Fruit fly (Drosophila melanogaster) whole organism, wandering third instar larva: ENCODE measurements around the gene CG13896.

Experiments
- Abd-B ChIP-seq: fragments of >200 bp; optimal IDR thresholded peaks from 2 replicates; lab custom pipeline; 2017; ENCODE audit warnings: missing biosample characterization, missing genetic modification characterization
- CG32264 ChIP-seq: fragments of 200-800 bp; sonication (Bioruptor generic); optimal IDR thresholded peaks from 2 replicates; lab custom pipeline; 2016; ENCODE audit warnings: missing biosample characterization, missing genetic modification characterization
- CG9705 ChIP-seq: fragments of 200-800 bp; sonication (Bioruptor generic); optimal IDR thresholded peaks from 2 replicates; lab custom pipeline; 2018; ENCODE audit warnings: missing biosample characterization, mild to moderate bottlenecking, missing genetic modification characterization
- CrebA ChIP-seq: fragments of 200-800 bp; sonication (Bioruptor generic); optimal IDR thresholded peaks from 2 replicates; lab custom pipeline; 2016; ENCODE audit warnings: missing biosample characterization, mild to moderate bottlenecking, missing genetic modification characterization, borderline replicate concordance
- Dfd ChIP-seq: fragments of >200 bp; optimal IDR thresholded peaks from 2 replicates; lab custom pipeline; 2017; ENCODE audit warnings: missing biosample characterization, missing genetic modification characterization
- Dif ChIP-seq: fragments of 200-275, 200-300 bp; sonication (Bioruptor generic); optimal IDR thresholded peaks from 2 replicates; lab custom pipeline; 2018; ENCODE audit warnings: missing biosample characterization, missing genetic modification characterization; ENCODE audit not compliant: partially characterized antibody
- GATAd ChIP-seq: sonication (Bioruptor generic); optimal IDR thresholded peaks from 2 replicates; lab custom pipeline; 2016; ENCODE audit warnings: missing biosample characterization, missing genetic modification characterization
- HLH106 ChIP-seq: fragments of 200-800 bp; optimal IDR thresholded peaks from 3 replicates; lab custom pipeline; 2019; ENCODE audit warnings: missing biosample characterization, mild to moderate bottlenecking, missing genetic modification characterization, moderate library complexity
- Hnf4 ChIP-seq: fragments of 200-800 bp; sonication (Bioruptor generic); optimal IDR thresholded peaks from 2 replicates; lab custom pipeline; 2016; ENCODE audit warnings: missing biosample characterization, mild to moderate bottlenecking, missing genetic modification characterization
- Hr78 ChIP-seq: fragments of >200 bp; optimal IDR thresholded peaks from 2 replicates; lab custom pipeline; 2017; ENCODE audit warnings: missing biosample characterization, missing genetic modification characterization
- Hr83 ChIP-seq: fragments of 200-300 bp; sonication (Bioruptor generic); optimal IDR thresholded peaks from 2 replicates; lab custom pipeline; 2016; ENCODE audit warnings: missing biosample characterization, mild to moderate bottlenecking, missing genetic modification characterization, moderate library complexity; ENCODE audit not compliant: poor library complexity, severe bottlenecking
- Jra ChIP-seq: sonication (Bioruptor generic); optimal IDR thresholded peaks from 2 replicates; lab custom pipeline; 2016; ENCODE audit warnings: missing biosample characterization, missing genetic modification characterization
- Mio ChIP-seq: sonication (Bioruptor generic); optimal IDR thresholded peaks from 2 replicates; lab custom pipeline; 2016; ENCODE audit warnings: missing biosample characterization, missing genetic modification characterization
- Myc ChIP-seq: fragments of >200 bp; optimal IDR thresholded peaks from 2 replicates; lab custom pipeline; 2017
- N ChIP-seq: fragments of >200 bp; optimal IDR thresholded peaks from 2 replicates; lab custom pipeline; 2018; ENCODE audit warnings: missing biosample characterization, missing external identifiers, missing genetic modification characterization
- OdsH ChIP-seq: fragments of 200-800 bp; sonication (Bioruptor generic); optimal IDR thresholded peaks from 2 replicates; lab custom pipeline; 2016; ENCODE audit warnings: missing biosample characterization, mild to moderate bottlenecking, missing genetic modification characterization
- Rel ChIP-seq, 2 experiments: fragments of 200-800 bp; sonication (Bioruptor generic) in 1 of 2; optimal IDR thresholded peaks; 2 replicates in 1 of 2; 3 replicates in 1 of 2; lab custom pipeline; 2016 to 2019; ENCODE audit warnings: mild to moderate bottlenecking in 2 of 2, missing biosample characterization in 2 of 2, missing genetic modification characterization in 2 of 2, moderate library complexity in 1 of 2
- Sp1 ChIP-seq: fragments of 200-800 bp; sonication (Bioruptor generic); optimal IDR thresholded peaks from 3 replicates; lab custom pipeline; 2019; ENCODE audit warnings: missing biosample characterization, mild to moderate bottlenecking, missing genetic modification characterization, moderate library complexity
- Vsx2 ChIP-seq: fragments of 200-300, 225-300 bp; sonication (Bioruptor generic); optimal IDR thresholded peaks from 2 replicates; lab custom pipeline; 2018; ENCODE audit warnings: missing biosample characterization, missing genetic modification characterization; ENCODE audit not compliant: partially characterized antibody
- br ChIP-seq: fragments of 200-800 bp; sonication (Bioruptor generic); optimal IDR thresholded peaks from 2 replicates; lab custom pipeline; 2016; ENCODE audit warnings: missing biosample characterization, missing genetic modification characterization
- brk ChIP-seq: fragments of 200-800 bp; sonication (Bioruptor generic); optimal IDR thresholded peaks from 2 replicates; lab custom pipeline; 2016; ENCODE audit warnings: missing biosample characterization, mild to moderate bottlenecking, missing genetic modification characterization
- dl ChIP-seq, 2 experiments: fragments of 175-275, 200-275 bp in 1 of 2; fragments of 200-275 bp in 1 of 2; sonication (Bioruptor generic); optimal IDR thresholded peaks; lab custom pipeline; 2018; ENCODE audit warnings: mild to moderate bottlenecking in 2 of 2, missing biosample characterization in 2 of 2, missing genetic modification characterization in 2 of 2, moderate library complexity in 2 of 2; ENCODE audit not compliant: partially characterized antibody in 2 of 2, insufficient read depth in 1 of 2
- dmrt93B ChIP-seq: fragments of 200-800 bp; sonication (Bioruptor generic); optimal IDR thresholded peaks from 2 replicates; lab custom pipeline; 2018; ENCODE audit warnings: missing biosample characterization, mild to moderate bottlenecking, missing genetic modification characterization
- dsf ChIP-seq: sonication (Bioruptor generic); optimal IDR thresholded peaks from 2 replicates; lab custom pipeline; 2016; ENCODE audit warnings: missing biosample characterization, missing genetic modification characterization, borderline replicate concordance
- ey ChIP-seq: fragments of 200-800 bp; sonication (Bioruptor generic); optimal IDR thresholded peaks from 2 replicates; lab custom pipeline; 2016; ENCODE audit warnings: missing biosample characterization, missing genetic modification characterization
- foxo ChIP-seq, 2 experiments: fragments of 200-800 bp; sonication (Bioruptor generic); optimal IDR thresholded peaks; 2 replicates in 1 of 2; 3 replicates in 1 of 2; lab custom pipeline; 2016 to 2017; ENCODE audit warnings: missing biosample characterization in 2 of 2, missing genetic modification characterization in 2 of 2
- fru ChIP-seq: fragments of 200-800 bp; sonication (Bioruptor generic); optimal IDR thresholded peaks from 3 replicates; lab custom pipeline; 2016; ENCODE audit warnings: missing biosample characterization, mild to moderate bottlenecking, missing genetic modification characterization
- h ChIP-seq: fragments of 200-800 bp; sonication (Bioruptor generic); optimal IDR thresholded peaks from 3 replicates; lab custom pipeline; 2016; ENCODE audit warnings: missing biosample characterization, mild to moderate bottlenecking, missing genetic modification characterization
- jim ChIP-seq: fragments of 175-275, 200-325 bp; sonication (Bioruptor generic); optimal IDR thresholded peaks from 2 replicates; lab custom pipeline; 2016; ENCODE audit warnings: missing biosample characterization, mild to moderate bottlenecking, missing genetic modification characterization
- lola ChIP-seq: fragments of >200 bp; optimal IDR thresholded peaks from 2 replicates; lab custom pipeline; 2017; ENCODE audit warnings: missing biosample characterization, missing genetic modification characterization
- pan ChIP-seq: fragments of >200 bp; optimal IDR thresholded peaks from 2 replicates; lab custom pipeline; 2017
- psq ChIP-seq: fragments of 200-800 bp; sonication (Bioruptor generic); optimal IDR thresholded peaks from 3 replicates; lab custom pipeline; 2017; ENCODE audit warnings: missing biosample characterization, mild to moderate bottlenecking, missing genetic modification characterization, moderate library complexity
- rgr ChIP-seq: fragments of 200-800 bp; sonication (Bioruptor generic); optimal IDR thresholded peaks from 3 replicates; lab custom pipeline; 2016; ENCODE audit warnings: missing biosample characterization, mild to moderate bottlenecking, missing genetic modification characterization
- sage ChIP-seq: fragments of 200-800 bp; sonication (Bioruptor generic); optimal IDR thresholded peaks from 2 replicates; lab custom pipeline; 2016; ENCODE audit warnings: missing biosample characterization, mild to moderate bottlenecking, missing genetic modification characterization
- sv ChIP-seq: fragments of 200-800 bp; sonication (Bioruptor generic); optimal IDR thresholded peaks from 3 replicates; lab custom pipeline; 2016; ENCODE audit warnings: missing biosample characterization, missing genetic modification characterization
- tai ChIP-seq: sonication (Bioruptor generic); optimal IDR thresholded peaks from 2 replicates; lab custom pipeline; 2016; ENCODE audit warnings: missing biosample characterization, missing genetic modification characterization
- usp ChIP-seq: fragments of >200 bp; optimal IDR thresholded peaks from 2 replicates; lab custom pipeline; 2017; ENCODE audit warnings: missing biosample characterization, missing genetic modification characterization
- woc ChIP-seq: sonication (Bioruptor generic); optimal IDR thresholded peaks from 2 replicates; lab custom pipeline; 2016; ENCODE audit warnings: missing biosample characterization, mild to moderate bottlenecking, missing genetic modification characterization

The CG13896 gene

dm6 chr3L:680258-680657, 31.4 kb downstream of the CG13896 start, which contains the start of gene CG17129:
Gene CG17129, minus strand, starts transcription at chr3L:680326.
- peak; percentile 69 for TF ChIP-seq sv (GFP tag; lab: Kevin White, UChicago)
- TF ChIP-seq usp (GFP tag; lab: Kevin White, UChicago), result no peak
- TF ChIP-seq br, result peak; percentile 49
- TF ChIP-seq Vsx2 (GFP tag; lab: Kevin White, UChicago), result no peak
- TF ChIP-seq Jra, result peak; percentile 74
- peak; percentile 22 for TF ChIP-seq h (GFP tag; lab: Kevin White, UChicago)
- TF ChIP-seq CG9705, result peak; percentile 42
- peak; percentile 71 for TF ChIP-seq HLH106 (tag; lab: Kevin White, UChicago)
- TF ChIP-seq Hr83 (GFP tag; lab: Kevin White, UChicago), result peak; percentile 51
- TF ChIP-seq CG32264 (GFP tag; lab: Kevin White, UChicago), result peak; percentile 44
- TF ChIP-seq dsf, result peak; percentile 7
- TF ChIP-seq GATAd (GFP tag; lab: Kevin White, UChicago), result peak; percentile 11
- TF ChIP-seq Rel (GFP tag; optimal IDR thresholded peaks at IDR 0.05; lab: Kevin White, UChicago), result no peak
- no peak for TF ChIP-seq Rel (tag; optimal IDR thresholded peaks at IDR 0.05; lab: Kevin White, UChicago)
- TF ChIP-seq Mio, result no peak
- peak; percentile 74 for TF ChIP-seq ey
- TF ChIP-seq CrebA (GFP tag; lab: Kevin White, UChicago), result no peak
- TF ChIP-seq dl (GFP tag; optimal IDR thresholded peaks at IDR 0.05; lab: Kevin White, UChicago; ENCODE audit: insufficient read depth in 1 of 2, partially characterized antibody in 2 of 2), result no peak
- peak; percentile 68 for TF ChIP-seq sage (GFP tag; lab: Kevin White, UChicago)
- TF ChIP-seq dmrt93B (GFP tag; lab: Kevin White, UChicago), result peak; percentile 35
- TF ChIP-seq fru (GFP tag; lab: Kevin White, UChicago), result peak; percentile 71
- TF ChIP-seq Sp1, result peak; percentile 66
- no peak for TF ChIP-seq Dfd
- TF ChIP-seq rgr (GFP tag; lab: Kevin White, UChicago), result peak; percentile 71
- no peak for TF ChIP-seq brk (GFP tag; lab: Kevin White, UChicago)
- peak; percentile 64 for TF ChIP-seq psq (GFP tag; lab: Kevin White, UChicago)
- TF ChIP-seq Abd-B (GFP tag; lab: Kevin White, UChicago), result no peak
- no peak for TF ChIP-seq tai (GFP tag; lab: Kevin White, UChicago)
- TF ChIP-seq OdsH (GFP tag; lab: Kevin White, UChicago), result peak; percentile 56
- TF ChIP-seq N (GFP tag; lab: Kevin White, UChicago), result no peak
- TF ChIP-seq jim, result peak; percentile 17
- TF ChIP-seq pan, result no peak
- peak; percentile 18 to 75 for TF ChIP-seq foxo (GFP tag; optimal IDR thresholded peaks at IDR 0.05; lab: Kevin White, UChicago)
- TF ChIP-seq lola (GFP tag; lab: Kevin White, UChicago), result no peak
- TF ChIP-seq Hr78, result no peak
- peak; percentile 72 for TF ChIP-seq Hnf4 (GFP tag; lab: Kevin White, UChicago)
- no peak for TF ChIP-seq Myc
- TF ChIP-seq woc (GFP tag; lab: Kevin White, UChicago), result peak; percentile 77
- TF ChIP-seq Dif, result no peak

- TF ChIP-seq foxo (GFP tag; optimal IDR thresholded peaks at IDR 0.05; lab: Kevin White, UChicago) (no peak), ey (no peak), N (GFP tag; lab: Kevin White, UChicago) (no peak)
Measured at dm6 chr3L:675856-676255, 35.8 kb downstream of the CG13896 start.

dm6 chr3L:673324-673723, 38.3 kb downstream of the CG13896 start:
- TF ChIP-seq N (GFP tag; lab: Kevin White, UChicago) (peak; percentile 32), Hnf4 (GFP tag; lab: Kevin White, UChicago) (no peak), Myc (peak; percentile 98)
